Fruit fly (Drosophila melanogaster) whole organism, wandering third instar larva: ENCODE results near the gene bnb.

ENCODE experiments used
- Abd-B ChIP-seq: fragments of >200 bp; optimal IDR thresholded peaks from 2 replicates; lab custom pipeline; 2017; ENCODE audit warnings: missing biosample characterization, missing genetic modification characterization
- CG32264 ChIP-seq: fragments of 200-800 bp; sonication (Bioruptor generic); optimal IDR thresholded peaks from 2 replicates; lab custom pipeline; 2016; ENCODE audit warnings: missing biosample characterization, missing genetic modification characterization
- GATAd ChIP-seq: sonication (Bioruptor generic); optimal IDR thresholded peaks from 2 replicates; lab custom pipeline; 2016; ENCODE audit warnings: missing biosample characterization, missing genetic modification characterization
- Hr78 ChIP-seq: fragments of >200 bp; optimal IDR thresholded peaks from 2 replicates; lab custom pipeline; 2017; ENCODE audit warnings: missing biosample characterization, missing genetic modification characterization
- Mio ChIP-seq: sonication (Bioruptor generic); optimal IDR thresholded peaks from 2 replicates; lab custom pipeline; 2016; ENCODE audit warnings: missing biosample characterization, missing genetic modification characterization
- N ChIP-seq: fragments of >200 bp; optimal IDR thresholded peaks from 2 replicates; lab custom pipeline; 2018; ENCODE audit warnings: missing biosample characterization, missing external identifiers, missing genetic modification characterization
- Vsx2 ChIP-seq: fragments of 200-300, 225-300 bp; sonication (Bioruptor generic); optimal IDR thresholded peaks from 2 replicates; lab custom pipeline; 2018; ENCODE audit warnings: missing biosample characterization, missing genetic modification characterization; ENCODE audit not compliant: partially characterized antibody
- dl ChIP-seq, 2 experiments: fragments of 175-275, 200-275 bp in 1 of 2; fragments of 200-275 bp in 1 of 2; sonication (Bioruptor generic); optimal IDR thresholded peaks; lab custom pipeline; 2018; ENCODE audit warnings: mild to moderate bottlenecking in 2 of 2, missing biosample characterization in 2 of 2, missing genetic modification characterization in 2 of 2, moderate library complexity in 2 of 2; ENCODE audit not compliant: partially characterized antibody in 2 of 2, insufficient read depth in 1 of 2
- jim ChIP-seq: fragments of 175-275, 200-325 bp; sonication (Bioruptor generic); optimal IDR thresholded peaks from 2 replicates; lab custom pipeline; 2016; ENCODE audit warnings: missing biosample characterization, mild to moderate bottlenecking, missing genetic modification characterization
- pan ChIP-seq: fragments of >200 bp; optimal IDR thresholded peaks from 2 replicates; lab custom pipeline; 2017

DNA sequence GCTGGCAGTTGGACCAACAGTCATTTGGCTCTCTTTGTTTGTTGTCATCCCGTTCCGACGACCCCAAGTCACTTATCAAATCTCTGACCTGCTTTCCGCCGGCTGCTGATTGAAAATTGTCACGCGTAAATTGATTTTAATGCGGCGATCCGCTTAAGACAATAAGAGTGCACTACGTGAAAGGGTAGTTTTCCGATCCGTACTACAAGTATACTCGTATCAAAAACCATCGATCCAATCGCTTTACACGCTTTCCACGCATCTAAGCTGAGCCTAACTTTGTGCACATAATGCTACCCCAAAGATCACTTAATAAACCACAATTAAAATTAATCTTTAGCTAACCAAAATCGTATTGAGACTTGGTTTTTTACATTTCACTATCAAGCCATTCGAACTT is 17.8 kb downstream of the bnb start:
- TF ChIP-seq Hr78 (no peak), jim (GFP tag; lab: Kevin White, UChicago) (no peak), dl (GFP tag; optimal IDR thresholded peaks at IDR 0.05; lab: Kevin White, UChicago; ENCODE audit: insufficient read depth in 1 of 2, partially characterized antibody in 2 of 2) (no peak), Vsx2 (GFP tag; lab: Kevin White, UChicago) (no peak), N (no peak), GATAd (no peak), Mio (GFP tag; lab: Kevin White, UChicago) (no peak), pan (lab: Kevin White, UChicago) (no peak), Abd-B (GFP tag; lab: Kevin White, UChicago) (no peak), CG32264 (GFP tag; lab: Kevin White, UChicago) (no peak)
